Worm (Caenorhabditis elegans) whole organism, L4 larva: ENCODE measurements around the gene ZC449.2.

Experiments
- nhr-28 ChIP-seq: fragments of 150-350 bp; optimal IDR thresholded peaks from 2 replicates; lab custom pipeline; 2014; ENCODE audit warnings: missing biosample characterization, missing genetic modification characterization
- pha-4 ChIP-seq, 2 experiments: fragments of 150-350 bp in 1 of 2; fragments of 200-800 bp in 1 of 2; sonication (Bioruptor generic) in 1 of 2; IDR thresholded peaks in 1 of 2; optimal IDR thresholded peaks in 1 of 2; 2 replicates each; pipeline versions ENCODE4 v1.3.6 to Lab custom; 2014 to 2022; ENCODE audit warnings: missing genetic modification characterization in 2 of 2, missing genetic modification reagents in 2 of 2, missing biosample characterization in 1 of 2, missing compliant biosample characterization in 1 of 2

- TF ChIP-seq nhr-28 (peak; percentile 32), pha-4 (GFP tag; IDR thresholded peaks at IDR 0.05; lab: Robert Waterston, UW) (no peak), pha-4 (tag; optimal IDR thresholded peaks at IDR 0.05; lab: Kevin White, UChicago) (no peak)
Measured at ce11 chrX:5006972-5007371, 14.1 kb upstream of the ZC449.2 start.
